Fruit fly (Drosophila melanogaster) whole organism: ENCODE measurements around the gene CG13847.

Experiments used
- CG8478 ChIP-seq: fragments of >200 bp; optimal IDR thresholded peaks from 2 replicates; lab custom pipeline; 2018; ENCODE audit warnings: inconsistent platforms
- Dll ChIP-seq: fragments of >200 bp; optimal IDR thresholded peaks from 2 replicates; lab custom pipeline; 2017
- EcR ChIP-seq, 2 experiments: fragments of >200 bp; optimal IDR thresholded peaks; 2 replicates each; lab custom pipeline; 2017; ENCODE audit warnings: missing biosample characterization in 2 of 2, missing genetic modification characterization in 2 of 2, missing genetic modification reagents in 2 of 2
- pan ChIP-seq: fragments of >200 bp; optimal IDR thresholded peaks from 2 replicates; lab custom pipeline; 2017
- psq ChIP-seq: fragments of >200 bp; optimal IDR thresholded peaks from 2 replicates; lab custom pipeline; 2017
- usp ChIP-seq: fragments of >200 bp; optimal IDR thresholded peaks from 2 replicates; lab custom pipeline; 2017; ENCODE audit warnings: missing biosample characterization, missing genetic modification characterization, mixed read lengths

The CG13847 gene

DNA sequence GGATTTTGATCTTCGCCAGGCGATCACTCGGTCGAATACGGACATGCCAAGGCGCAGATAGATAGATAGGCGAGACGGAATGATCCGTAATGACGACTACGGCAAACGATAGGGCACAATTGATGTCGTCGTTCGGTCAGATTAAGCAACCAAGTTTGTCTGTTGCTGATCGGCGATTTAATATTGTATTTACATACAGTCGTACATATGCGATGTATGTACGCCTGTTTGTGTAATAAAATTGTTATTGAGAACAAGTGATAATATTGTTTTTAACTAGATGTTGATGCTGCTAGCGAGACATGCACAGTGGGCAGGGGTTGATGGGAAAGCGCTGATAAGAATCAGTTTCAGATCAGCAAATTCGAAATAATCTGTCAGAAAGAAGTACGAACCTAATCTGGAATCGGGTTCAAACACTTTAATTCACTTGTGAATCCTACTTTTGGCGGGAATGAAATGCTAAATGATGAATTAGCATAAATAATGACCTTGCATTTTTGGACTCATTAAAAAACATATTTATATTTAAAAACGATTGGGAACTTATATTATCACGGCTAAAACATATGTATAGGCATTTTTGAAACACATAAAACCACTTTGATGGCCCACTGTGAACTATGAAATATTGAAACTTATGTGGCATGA, 19.5 kb upstream of the CG13847 start:
- no peak for TF ChIP-seq Dll (lab: Kevin White, UChicago)
- no peak for TF ChIP-seq EcR (GFP tag; optimal IDR thresholded peaks at IDR 0.05; lab: Kevin White, UChicago)
- TF ChIP-seq psq (lab: Kevin White, UChicago): no peak
- TF ChIP-seq usp (GFP tag; lab: Kevin White, UChicago): no peak
- TF ChIP-seq pan (lab: Kevin White, UChicago): no peak
- TF ChIP-seq CG8478 (lab: Kevin White, UChicago): no peak

DNA sequence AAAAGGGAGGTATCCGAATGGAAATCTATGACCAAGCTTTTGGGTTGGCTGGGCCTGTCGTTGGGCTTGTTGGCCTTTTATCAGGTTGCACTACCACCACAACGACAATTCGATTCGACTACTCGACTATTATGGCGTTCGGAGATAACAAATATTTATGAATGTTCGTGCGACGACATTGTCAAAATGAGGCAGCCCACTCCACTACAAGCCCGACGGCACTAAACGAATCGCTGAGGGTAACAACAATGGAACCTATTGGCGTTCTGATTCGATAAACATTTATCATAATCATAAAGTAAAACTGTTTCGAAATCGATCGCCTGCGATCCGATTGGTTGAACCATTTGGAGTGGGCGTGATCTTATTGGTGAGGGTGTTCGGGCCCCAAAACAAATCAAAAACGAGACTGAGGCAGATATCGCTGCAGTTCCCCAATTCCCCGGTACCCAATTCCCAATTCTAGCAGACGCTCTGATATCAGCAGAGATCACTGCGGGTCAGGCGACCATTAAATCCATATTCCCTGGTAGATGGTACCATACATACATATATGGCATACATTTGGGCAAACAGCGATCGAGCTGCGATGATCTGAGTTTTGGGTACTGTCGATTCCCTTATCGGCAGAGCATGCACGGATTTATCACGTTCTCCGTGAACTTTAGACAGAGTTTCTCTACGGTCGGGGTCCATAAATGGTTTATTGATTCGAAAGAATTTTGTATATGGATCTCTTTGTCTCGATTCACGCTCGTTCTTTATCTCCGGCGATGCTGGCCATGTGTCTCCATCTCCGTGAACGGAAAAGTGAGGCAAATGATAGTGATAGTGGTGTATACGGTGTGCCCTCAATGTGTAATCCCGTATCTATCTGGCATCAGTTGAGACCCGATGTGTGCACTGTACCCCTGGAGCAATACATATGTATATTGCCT, 18.7 kb upstream of the CG13847 start:
- no peak for TF ChIP-seq psq (lab: Kevin White, UChicago)
- no peak for TF ChIP-seq CG8478 (lab: Kevin White, UChicago)
- no peak for TF ChIP-seq pan (lab: Kevin White, UChicago)
- TF ChIP-seq EcR (GFP tag; optimal IDR thresholded peaks at IDR 0.05; lab: Kevin White, UChicago): no peak
- no peak for TF ChIP-seq Dll (lab: Kevin White, UChicago)
- TF ChIP-seq usp (GFP tag; lab: Kevin White, UChicago): no peak

DNA sequence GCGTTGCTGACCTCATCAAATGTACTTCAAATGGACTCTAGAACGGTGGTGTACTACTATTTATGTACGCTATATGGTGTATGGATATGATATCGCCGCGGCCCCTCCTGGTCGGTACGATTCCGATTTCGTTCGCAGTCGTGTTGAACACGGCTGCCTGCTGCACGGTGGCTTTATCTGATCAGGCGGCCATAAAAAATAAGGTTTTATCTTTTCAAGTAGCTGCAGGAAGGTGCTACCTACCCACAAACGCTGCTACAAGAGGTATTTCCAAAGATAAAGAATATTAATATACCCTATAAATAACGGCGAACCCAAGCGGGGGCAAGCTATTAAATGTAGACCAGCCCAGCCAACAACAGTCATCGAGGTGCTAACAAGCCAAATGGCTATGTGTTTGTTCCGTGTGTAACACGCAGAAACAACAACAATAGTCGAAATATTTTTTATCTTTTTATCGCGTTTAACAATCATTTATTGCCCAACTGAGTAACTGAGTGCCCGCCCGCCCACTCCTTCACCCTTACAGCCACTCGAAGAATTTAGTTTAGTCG, 14.0 kb upstream of the CG13847 start:
- TF ChIP-seq EcR (GFP tag; optimal IDR thresholded peaks at IDR 0.05; lab: Kevin White, UChicago) (no peak), CG8478 (lab: Kevin White, UChicago) (no peak), usp (GFP tag; lab: Kevin White, UChicago) (no peak), Dll (lab: Kevin White, UChicago) (no peak), pan (lab: Kevin White, UChicago) (no peak), psq (lab: Kevin White, UChicago) (no peak)

DNA sequence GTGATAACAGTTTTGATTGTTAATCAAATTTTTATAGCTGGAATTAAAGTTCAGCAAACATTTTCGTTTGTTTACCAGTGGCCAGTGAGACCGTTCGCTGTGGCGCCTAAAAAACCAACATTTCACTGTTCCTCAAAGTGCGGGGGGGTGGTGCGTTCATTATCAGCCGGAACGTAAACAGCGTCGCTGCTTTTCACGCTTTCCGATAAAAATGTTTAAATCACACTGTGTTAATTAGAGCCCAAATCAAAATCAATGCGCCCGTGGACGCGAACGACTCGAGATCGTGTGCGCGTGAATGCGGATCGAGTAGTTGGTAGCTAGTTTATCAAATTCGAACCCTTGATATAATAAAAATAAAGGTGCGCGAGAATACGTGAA, 11.9 kb upstream of the CG13847 start, which contains the start of gene CG34376:
CG34376 (plus strand) TSS at position 226 of the 381 bp plus-strand sequence.
- TF ChIP-seq psq (lab: Kevin White, UChicago) (peak; percentile 61), pan (lab: Kevin White, UChicago) (no peak)

DNA sequence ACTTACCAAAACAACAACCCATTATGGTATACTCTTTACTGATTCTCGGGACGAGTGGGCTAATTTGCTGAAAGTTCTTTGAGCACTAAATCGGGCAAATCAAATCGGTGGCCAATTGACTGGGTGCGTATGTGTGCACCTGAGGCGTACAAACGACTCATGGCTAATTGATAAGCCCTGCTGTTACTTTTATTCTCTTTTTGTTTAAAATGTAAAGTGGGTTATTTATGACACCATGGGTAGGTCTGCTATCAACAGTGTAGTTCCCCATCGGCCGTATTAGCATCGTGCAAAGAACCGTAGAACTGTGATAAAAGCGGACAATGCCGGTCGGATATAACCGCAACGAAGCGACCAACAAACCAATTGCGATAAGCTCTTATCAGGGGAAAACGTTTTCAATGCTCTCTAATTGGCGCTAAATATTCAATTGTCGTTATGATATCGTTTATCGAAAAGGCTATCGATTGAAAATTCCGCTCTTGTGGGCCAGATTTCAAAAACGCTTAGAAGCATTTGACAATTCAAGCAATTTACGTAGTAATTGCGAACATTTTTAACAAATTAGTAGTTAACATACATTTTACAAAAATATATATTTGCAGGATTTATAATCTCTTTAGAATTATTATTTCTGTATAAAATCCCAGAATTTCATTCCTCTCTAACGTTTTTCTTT, 11.4 kb upstream of the CG13847 start, which contains the start of gene CG34288:
CG34288 (minus strand) TSS at position 69 of the 679 bp plus-strand sequence.
- TF ChIP-seq CG8478 (lab: Kevin White, UChicago) (no peak), EcR (GFP tag; optimal IDR thresholded peaks at IDR 0.05; lab: Kevin White, UChicago) (no peak), psq (lab: Kevin White, UChicago) (no peak), usp (GFP tag; lab: Kevin White, UChicago) (no peak), pan (lab: Kevin White, UChicago) (no peak), Dll (lab: Kevin White, UChicago) (no peak)

DNA sequence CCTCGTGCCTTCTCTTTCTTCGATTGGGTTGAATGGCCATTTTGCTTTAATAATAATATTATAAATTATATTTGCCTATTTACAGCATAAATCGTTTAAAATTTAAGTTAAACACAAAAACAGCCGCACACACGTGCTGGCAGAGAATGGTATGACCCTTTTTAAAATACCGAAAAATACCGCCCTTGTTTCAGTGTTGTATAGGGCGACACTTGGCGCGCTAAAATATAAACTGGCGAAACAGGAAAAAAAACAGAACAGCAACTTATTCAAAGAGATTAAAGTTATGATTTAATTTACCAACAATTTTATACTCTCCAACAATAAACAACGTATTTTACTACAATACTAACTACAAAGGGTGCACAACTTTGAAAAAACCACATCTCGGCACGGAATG, 10.5 kb upstream of the CG13847 start, which contains the start of gene CG12499:
CG12499 (minus strand) TSS at position 95 of the 400 bp plus-strand sequence.
- TF ChIP-seq EcR (GFP tag; optimal IDR thresholded peaks at IDR 0.05; lab: Kevin White, UChicago) (no peak), Dll (lab: Kevin White, UChicago) (no peak), pan (lab: Kevin White, UChicago) (no peak), CG8478 (lab: Kevin White, UChicago) (no peak), usp (GFP tag; lab: Kevin White, UChicago) (no peak), psq (lab: Kevin White, UChicago) (no peak)

DNA sequence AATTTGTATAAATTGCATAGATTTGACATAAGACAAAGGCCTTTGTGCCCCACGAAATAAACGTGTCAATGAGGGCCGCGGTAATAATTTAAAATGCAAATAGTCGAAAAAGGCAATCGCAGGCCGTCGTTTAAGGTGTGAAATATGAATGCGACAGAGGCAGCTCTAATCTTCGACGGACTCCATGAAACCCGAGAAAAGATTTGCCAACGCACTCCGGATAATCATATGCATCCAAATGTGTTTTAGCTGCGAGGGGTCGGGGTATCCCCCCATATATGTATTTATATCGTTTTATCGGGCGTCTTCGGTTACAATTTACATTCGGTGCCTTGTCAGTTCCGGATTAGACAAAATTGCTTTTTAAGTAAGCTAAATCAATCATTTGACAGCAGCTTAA, 2.4 kb upstream of the CG13847 start:
- TF ChIP-seq pan (lab: Kevin White, UChicago): no peak
- no peak for TF ChIP-seq usp (GFP tag; lab: Kevin White, UChicago)
- no peak for TF ChIP-seq Dll (lab: Kevin White, UChicago)
- no peak for TF ChIP-seq CG8478 (lab: Kevin White, UChicago)
- TF ChIP-seq psq (lab: Kevin White, UChicago): no peak
- no peak for TF ChIP-seq EcR (GFP tag; optimal IDR thresholded peaks at IDR 0.05; lab: Kevin White, UChicago)

DNA sequence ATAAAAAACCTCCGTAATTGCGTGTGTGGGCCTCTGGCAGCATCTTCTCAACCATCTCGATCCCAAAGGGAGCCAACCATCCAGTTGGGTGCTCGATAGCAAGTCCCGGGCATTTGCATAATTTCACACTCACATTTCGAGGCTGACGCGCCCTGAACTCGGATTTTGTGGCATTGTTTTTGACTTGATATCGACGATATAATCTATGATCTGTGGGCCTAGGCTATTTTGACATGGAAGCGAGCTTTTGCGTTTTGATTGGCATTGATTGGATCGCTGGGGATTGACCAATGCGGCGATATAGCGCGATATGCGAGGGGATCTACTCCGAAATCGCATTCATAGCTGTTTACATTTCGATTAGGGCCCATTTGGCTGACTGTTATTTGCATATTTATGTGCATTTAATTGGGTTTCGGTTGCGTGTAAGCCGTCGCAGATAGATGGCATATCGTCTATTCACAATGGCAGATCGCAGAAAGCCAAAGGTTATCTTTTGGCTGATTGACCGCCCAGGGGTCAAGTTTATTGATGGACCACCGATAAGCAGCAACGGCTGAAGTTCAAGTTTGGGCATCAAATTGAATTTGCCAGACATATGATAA, 3.6 kb downstream of the CG13847 start:
- TF ChIP-seq Dll (lab: Kevin White, UChicago): no peak
- no peak for TF ChIP-seq pan (lab: Kevin White, UChicago)
- TF ChIP-seq EcR (GFP tag; optimal IDR thresholded peaks at IDR 0.05; lab: Kevin White, UChicago): no peak
- TF ChIP-seq CG8478 (lab: Kevin White, UChicago): no peak
- TF ChIP-seq usp (GFP tag; lab: Kevin White, UChicago): no peak
- no peak for TF ChIP-seq psq (lab: Kevin White, UChicago)

DNA sequence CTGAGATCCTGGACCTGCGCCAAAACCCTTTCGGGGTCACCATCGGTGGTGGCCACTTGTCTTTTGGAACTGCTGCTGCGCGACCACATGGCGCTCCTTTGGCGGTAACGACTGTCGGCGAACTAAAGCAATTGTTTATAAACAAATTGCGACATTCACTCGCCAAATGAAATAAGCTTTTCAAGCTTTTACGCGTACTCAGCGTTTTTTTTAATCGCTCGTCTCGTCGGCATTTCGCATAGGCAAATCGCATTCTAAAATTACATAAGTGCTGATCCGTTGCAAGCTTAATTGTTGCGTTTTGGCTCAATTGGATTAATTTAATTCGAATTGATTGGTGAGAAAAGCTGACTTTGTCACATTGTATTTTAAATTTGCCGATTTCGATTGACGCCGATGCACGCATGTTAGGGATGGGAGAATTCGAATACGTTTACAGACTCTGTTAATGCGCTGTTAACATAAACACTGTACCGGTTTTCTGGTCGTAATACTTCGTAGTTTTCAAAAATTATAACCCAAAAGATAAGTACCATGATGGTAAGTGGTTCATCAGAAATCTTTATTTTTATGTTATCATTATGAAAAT, 11.3 kb downstream of the CG13847 start, which contains the start of gene pinta:
pinta (minus strand) TSS at position 328 of the 589 bp plus-strand sequence.
- TF ChIP-seq EcR (GFP tag; optimal IDR thresholded peaks at IDR 0.05; lab: Kevin White, UChicago) (no peak), CG8478 (lab: Kevin White, UChicago) (no peak), pan (lab: Kevin White, UChicago) (no peak), Dll (lab: Kevin White, UChicago) (no peak), usp (GFP tag; lab: Kevin White, UChicago) (no peak), psq (lab: Kevin White, UChicago) (no peak)
